Worm (Caenorhabditis elegans): ENCODE results near the gene ebp-1.
"Not testable (repeated sequence)": the region's sequence is repeated elsewhere in the genome, so short reads cannot be mapped to it uniquely, and the experiment has no call there.

DNA sequence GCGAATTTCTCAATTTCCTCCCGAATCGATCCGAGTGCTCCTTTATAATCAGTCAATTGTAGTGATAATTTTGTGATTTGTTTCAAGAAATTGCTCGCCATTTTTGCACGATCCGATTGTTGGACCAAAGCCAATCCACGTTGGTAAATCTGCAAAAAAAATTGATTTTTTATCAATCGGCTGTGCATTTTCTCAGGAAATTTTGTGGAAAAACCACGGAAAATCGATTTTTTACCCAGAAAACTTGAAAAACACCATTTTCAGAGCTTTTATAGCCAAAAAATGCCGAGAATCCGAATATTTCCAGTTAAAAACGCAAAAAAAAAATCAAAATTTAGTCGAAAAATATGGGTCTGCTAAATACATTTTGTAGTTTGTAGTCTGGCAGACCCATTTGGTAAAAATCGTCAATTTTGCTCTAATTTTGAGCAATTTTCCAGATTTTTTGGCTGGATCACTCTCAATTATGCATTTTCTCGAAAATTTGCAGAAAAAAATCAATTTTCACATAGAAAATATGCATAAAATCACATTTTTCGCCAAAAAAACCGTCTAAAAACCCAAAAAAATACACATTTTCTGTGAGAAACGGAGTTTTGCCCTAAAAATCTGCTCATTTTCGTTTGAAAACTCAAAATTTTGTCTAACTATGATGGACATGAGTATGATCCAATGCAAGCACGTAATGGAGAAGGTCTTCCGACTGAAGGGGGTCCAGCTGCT, 12.1 kb downstream of the ebp-1 start, which contains the start of the genes Y59A8B.25 and ebp-3:
- not testable (repeated sequence) for TF ChIP-seq pqm-1 (tag; optimal IDR thresholded peaks at IDR 0.05); zfp-2 (tag; optimal IDR thresholded peaks at IDR 0.05); pha-4 (GFP tag; IDR thresholded peaks at IDR 0.05); pha-4 (tag; optimal IDR thresholded peaks at IDR 0.05); R02D3.7 (tag; optimal IDR thresholded peaks at IDR 0.05); egl-27 (tag; optimal IDR thresholded peaks at IDR 0.05); lin-13 (GFP tag; optimal IDR thresholded peaks at IDR 0.05); lin-39 (tag; optimal IDR thresholded peaks at IDR 0.05); mdl-1 (tag; optimal IDR thresholded peaks at IDR 0.05); nhr-6 (tag; optimal IDR thresholded peaks at IDR 0.05); ama-1 (optimal IDR thresholded peaks at IDR 0.05)

Data from whole organism, L4 larva.